Fruit fly (Drosophila melanogaster) whole organism, embryonic: ENCODE measurements around the gene CG7878.

Source experiments
- CG10147 ChIP-seq: fragments of 200-800 bp; sonication (Bioruptor generic); optimal IDR thresholded peaks from 2 replicates; lab custom pipeline; 2019; ENCODE audit warnings: missing biosample characterization, mild to moderate bottlenecking, missing genetic modification characterization, moderate library complexity
- CG11398 ChIP-seq: fragments of 200-800 bp; sonication (Bioruptor generic); optimal IDR thresholded peaks from 2 replicates; lab custom pipeline; 2016; ENCODE audit warnings: missing biosample characterization, missing genetic modification characterization
- CG11696 ChIP-seq: fragments of 200-800 bp; sonication (Bioruptor generic); IDR thresholded peaks from 2 replicates; pipeline ENCODE4 v1.3.6; 2022; ENCODE audit warnings: missing biosample characterization, missing genetic modification characterization
- CG12769 ChIP-seq: fragments of 200-800 bp; sonication (Bioruptor generic); optimal IDR thresholded peaks from 2 replicates; lab custom pipeline; 2019; ENCODE audit warnings: missing biosample characterization, mild to moderate bottlenecking, missing genetic modification characterization, moderate library complexity
- CG13296 ChIP-seq: fragments of 200-800 bp; sonication (Bioruptor generic); optimal IDR thresholded peaks from 3 replicates; lab custom pipeline; 2018; ENCODE audit warnings: missing biosample characterization, mild to moderate bottlenecking, missing genetic modification characterization
- CG18599 ChIP-seq: fragments of 200-800 bp; sonication (Bioruptor generic); optimal IDR thresholded peaks from 3 replicates; lab custom pipeline; 2017; ENCODE audit warnings: missing biosample characterization, missing genetic modification characterization, mild to moderate bottlenecking, moderate library complexity, missing genetic modification reagents
- CG18619 ChIP-seq: fragments of 200-800 bp; sonication (Bioruptor generic); optimal IDR thresholded peaks from 3 replicates; lab custom pipeline; 2017; ENCODE audit warnings: missing biosample characterization, mild to moderate bottlenecking, missing genetic modification characterization
- CG3065 ChIP-seq: fragments of 200-800 bp; sonication (Bioruptor generic); optimal IDR thresholded peaks from 2 replicates; lab custom pipeline; 2016; ENCODE audit warnings: missing biosample characterization, missing genetic modification characterization
- CG31365 ChIP-seq: fragments of 200-800 bp; sonication (Bioruptor generic); optimal IDR thresholded peaks from 2 replicates; lab custom pipeline; 2018; ENCODE audit warnings: missing biosample characterization, mild to moderate bottlenecking, missing genetic modification characterization
- CG3163 ChIP-seq: fragments of 200-800 bp; sonication (Bioruptor generic); optimal IDR thresholded peaks from 3 replicates; lab custom pipeline; 2016; ENCODE audit warnings: missing biosample characterization, missing genetic modification characterization
- CG32772 ChIP-seq: fragments of 200-800 bp; sonication (Bioruptor generic); IDR thresholded peaks from 2 replicates; pipeline ENCODE4 v1.3.6; 2022; ENCODE audit warnings: missing biosample characterization, missing genetic modification characterization
- CG6175 ChIP-seq: fragments of 200-800 bp; sonication (Bioruptor generic); IDR thresholded peaks from 3 replicates; pipeline ENCODE4 v1.3.6; 2022; ENCODE audit warnings: missing biosample characterization, missing genetic modification characterization
- CG6254 ChIP-seq: fragments of 200-800 bp; sonication (Bioruptor generic); optimal IDR thresholded peaks from 3 replicates; lab custom pipeline; 2017; ENCODE audit warnings: mild to moderate bottlenecking, missing biosample characterization, missing genetic modification reagents, missing genetic modification characterization
- CG6272 ChIP-seq: fragments of 200-800 bp; sonication (Bioruptor generic); IDR thresholded peaks from 2 replicates; pipeline ENCODE4 v1.3.6; 2022; ENCODE audit warnings: missing biosample characterization, missing genetic modification characterization
- CG6683 ChIP-seq: fragments of 200-800 bp; sonication (Bioruptor generic); optimal IDR thresholded peaks from 2 replicates; lab custom pipeline; 2017; ENCODE audit warnings: missing biosample characterization, mild to moderate bottlenecking, missing genetic modification characterization, missing genetic modification reagents
- CG6854 ChIP-seq: fragments of 200-800 bp; sonication (Bioruptor generic); optimal IDR thresholded peaks from 3 replicates; lab custom pipeline; 2017; ENCODE audit warnings: missing biosample characterization, mild to moderate bottlenecking, missing genetic modification characterization
- CG7271 ChIP-seq: fragments of 200-800 bp; sonication (Bioruptor generic); optimal IDR thresholded peaks from 2 replicates; lab custom pipeline; 2018; ENCODE audit warnings: missing biosample characterization, mild to moderate bottlenecking, missing genetic modification characterization, moderate library complexity
- CG8478 ChIP-seq: fragments of >200 bp; optimal IDR thresholded peaks from 2 replicates; lab custom pipeline; 2018
- CG8924 ChIP-seq: fragments of 200-800 bp; optimal IDR thresholded peaks from 3 replicates; lab custom pipeline; 2019; ENCODE audit warnings: missing biosample characterization, mild to moderate bottlenecking, missing genetic modification characterization, moderate library complexity
- Chrac-16 ChIP-seq: fragments of 200-800 bp; sonication (Bioruptor generic); optimal IDR thresholded peaks from 3 replicates; lab custom pipeline; 2016; ENCODE audit warnings: missing biosample characterization, missing genetic modification characterization
- Dad ChIP-seq: fragments of 200-800 bp; sonication (Bioruptor generic); optimal IDR thresholded peaks from 3 replicates; lab custom pipeline; 2016; ENCODE audit warnings: missing biosample characterization, missing genetic modification characterization
- Dp ChIP-seq: fragments of 200-800 bp; sonication (Bioruptor generic); optimal IDR thresholded peaks from 2 replicates; lab custom pipeline; 2018; ENCODE audit warnings: missing biosample characterization, mild to moderate bottlenecking, missing genetic modification characterization, moderate library complexity
- Elba2 ChIP-seq: fragments of 200-800 bp; sonication (Bioruptor generic); optimal IDR thresholded peaks from 3 replicates; lab custom pipeline; 2016; ENCODE audit warnings: missing biosample characterization, missing genetic modification characterization
- Ets97D ChIP-seq: fragments of 200-800 bp; sonication (Bioruptor generic); optimal IDR thresholded peaks from 3 replicates; lab custom pipeline; 2016; ENCODE audit warnings: missing biosample characterization, missing genetic modification characterization
- Hr39 ChIP-seq: fragments of >200 bp; optimal IDR thresholded peaks from 2 replicates; lab custom pipeline; 2017
- Hr78 ChIP-seq, 2 experiments: fragments of 200-800 bp in 1 of 2; fragments of >200 bp in 1 of 2; sonication (Bioruptor generic) in 1 of 2; optimal IDR thresholded peaks; 2 replicates each; lab custom pipeline; 2017 to 2019; ENCODE audit warnings: missing biosample characterization in 2 of 2, missing genetic modification characterization in 2 of 2, mild to moderate bottlenecking in 1 of 2, moderate library complexity in 1 of 2
- Mad ChIP-seq: fragments of 200-800 bp; sonication (Bioruptor generic); optimal IDR thresholded peaks from 2 replicates; lab custom pipeline; 2016; ENCODE audit warnings: missing biosample characterization, missing genetic modification characterization
- Nf-YA ChIP-seq: fragments of 200-800 bp; sonication (Bioruptor generic); IDR thresholded peaks from 2 replicates; pipeline ENCODE4 v1.3.6; 2022; ENCODE audit warnings: missing biosample characterization, missing genetic modification characterization
- Nf-YB ChIP-seq: fragments of 200-800 bp; sonication (Bioruptor generic); optimal IDR thresholded peaks from 3 replicates; lab custom pipeline; 2019; ENCODE audit warnings: missing biosample characterization, mild to moderate bottlenecking, missing genetic modification characterization, moderate library complexity
- Pdp1 ChIP-seq, 2 experiments: fragments of 200-800 bp; sonication (Bioruptor generic); optimal IDR thresholded peaks; 3 replicates each; lab custom pipeline; 2016; ENCODE audit warnings: missing biosample characterization in 2 of 2, missing genetic modification characterization in 2 of 2, mild to moderate bottlenecking in 1 of 2, moderate library complexity in 1 of 2
- Poxn ChIP-seq: fragments of 200-800 bp; sonication (Bioruptor generic); IDR thresholded peaks from 2 replicates; pipeline ENCODE4 v1.3.6; 2022; ENCODE audit warnings: missing biosample characterization, missing genetic modification characterization
- YL-1 ChIP-seq: fragments of 200-800 bp; sonication (Bioruptor generic); optimal IDR thresholded peaks from 3 replicates; lab custom pipeline; 2017; ENCODE audit warnings: missing biosample characterization, mild to moderate bottlenecking, missing genetic modification characterization
- chm ChIP-seq: fragments of 200-800 bp; sonication (Bioruptor generic); IDR thresholded peaks from 2 replicates; pipeline ENCODE4 v1.3.6; 2022; ENCODE audit warnings: missing biosample characterization, missing genetic modification characterization
- crp ChIP-seq, 2 experiments: fragments of 200-800 bp; sonication (Bioruptor generic); optimal IDR thresholded peaks; 2 replicates in 1 of 2; 3 replicates in 1 of 2; lab custom pipeline; 2017; ENCODE audit warnings: missing biosample characterization in 2 of 2, missing genetic modification characterization in 2 of 2, mild to moderate bottlenecking in 1 of 2, moderate library complexity in 1 of 2
- cwo ChIP-seq: fragments of 200-800 bp; sonication (Bioruptor generic); optimal IDR thresholded peaks from 3 replicates; lab custom pipeline; 2017; ENCODE audit warnings: missing biosample characterization, missing genetic modification characterization, mild to moderate bottlenecking, moderate library complexity, missing genetic modification reagents
- fd3F ChIP-seq: fragments of 200-800 bp; sonication (Bioruptor generic); optimal IDR thresholded peaks from 2 replicates; lab custom pipeline; 2018; ENCODE audit warnings: missing biosample characterization, mild to moderate bottlenecking, missing genetic modification characterization, moderate library complexity
- fd96Cb ChIP-seq: fragments of 200-800 bp; sonication (Bioruptor generic); optimal IDR thresholded peaks from 2 replicates; lab custom pipeline; 2018; ENCODE audit warnings: missing biosample characterization, mild to moderate bottlenecking, missing genetic modification characterization, moderate library complexity
- ind ChIP-seq: fragments of 200-800 bp; sonication (Bioruptor generic); optimal IDR thresholded peaks from 3 replicates; lab custom pipeline; 2016; ENCODE audit warnings: missing biosample characterization, missing genetic modification characterization
- mirr ChIP-seq: fragments of 200-800 bp; sonication (Bioruptor generic); optimal IDR thresholded peaks from 3 replicates; lab custom pipeline; 2018; ENCODE audit warnings: missing biosample characterization, mild to moderate bottlenecking, missing genetic modification characterization
- nom ChIP-seq: fragments of 200-800 bp; sonication (Bioruptor generic); optimal IDR thresholded peaks from 2 replicates; lab custom pipeline; 2017; ENCODE audit warnings: missing biosample characterization, missing genetic modification characterization, mild to moderate bottlenecking, moderate library complexity, missing genetic modification reagents
- pfk ChIP-seq: fragments of 200-800 bp; sonication (Bioruptor generic); optimal IDR thresholded peaks from 2 replicates; lab custom pipeline; 2018; ENCODE audit warnings: missing biosample characterization, mild to moderate bottlenecking, missing genetic modification characterization, moderate library complexity
- phol ChIP-seq: fragments of 200-800 bp; sonication (Bioruptor generic); optimal IDR thresholded peaks from 3 replicates; lab custom pipeline; 2018; ENCODE audit warnings: missing biosample characterization, mild to moderate bottlenecking, missing genetic modification characterization, moderate library complexity
- ro ChIP-seq: fragments of 200-800 bp; sonication (Bioruptor generic); IDR thresholded peaks from 2 replicates; pipeline ENCODE4 v1.3.6; 2022; ENCODE audit warnings: missing biosample characterization, missing genetic modification characterization
- sc ChIP-seq, 3 experiments: fragments of >200 bp in 2 of 3; fragments of 200-800 bp in 1 of 3; sonication (Bioruptor generic) in 1 of 3; optimal IDR thresholded peaks; 2 replicates in 2 of 3; 3 replicates in 1 of 3; lab custom pipeline; 2017; ENCODE audit warnings: mild to moderate bottlenecking in 1 of 3, missing biosample characterization in 1 of 3, missing genetic modification characterization in 1 of 3, missing genetic modification reagents in 1 of 3
- schlank ChIP-seq: fragments of 200-800 bp; sonication (Bioruptor generic); optimal IDR thresholded peaks from 2 replicates; lab custom pipeline; 2018; ENCODE audit warnings: missing biosample characterization, mild to moderate bottlenecking, missing genetic modification characterization
- scrt ChIP-seq: fragments of 200-800 bp; sonication (Bioruptor generic); optimal IDR thresholded peaks from 2 replicates; lab custom pipeline; 2018; ENCODE audit warnings: missing biosample characterization, mild to moderate bottlenecking, missing genetic modification characterization, moderate library complexity
- slp2 ChIP-seq: fragments of 200-800 bp; sonication (Bioruptor generic); optimal IDR thresholded peaks from 2 replicates; lab custom pipeline; 2016; ENCODE audit warnings: missing biosample characterization, missing genetic modification characterization
- zfh1 ChIP-seq: fragments of 200-800 bp; sonication (Bioruptor generic); IDR thresholded peaks from 3 replicates; pipeline ENCODE4 v1.3.6; 2022; ENCODE audit warnings: missing biosample characterization, missing genetic modification characterization

The CG7878 gene

dm6 chr3R:8105839-8106718 lies 16.4 kb upstream of the CG7878 start (continued):
- no peak for TF ChIP-seq Nf-YA (GFP tag; lab: Robert Waterston, UW)
- TF ChIP-seq scrt (GFP tag; lab: Kevin White, UChicago), result peak; percentile 54
- TF ChIP-seq CG6175, result no peak
- peak; percentile 10 for TF ChIP-seq cwo (GFP tag; lab: Kevin White, UChicago)
- peak; percentile 37 for TF ChIP-seq CG6854 (GFP tag; lab: Kevin White, UChicago)
- TF ChIP-seq Ets97D (GFP tag; lab: Kevin White, UChicago), result no peak
- TF ChIP-seq Elba2 (GFP tag; lab: Kevin White, UChicago), result peak; percentile 14
- peak; percentile 70 for TF ChIP-seq Nf-YB (GFP tag; lab: Kevin White, UChicago)
- peak; percentile 100 for TF ChIP-seq nom
- peak; percentile 36 for TF ChIP-seq CG12769 (tag; lab: Kevin White, UChicago)
- TF ChIP-seq CG3065 (GFP tag; lab: Kevin White, UChicago), result no peak
- TF ChIP-seq Pdp1 (GFP tag; optimal IDR thresholded peaks at IDR 0.05; lab: Kevin White, UChicago), result peak in 1 of 2 experiments; percentile 87
- TF ChIP-seq CG10147 (GFP tag; lab: Kevin White, UChicago), result no peak
- no peak for TF ChIP-seq chm (GFP tag; lab: Robert Waterston, UW)
- peak in 1 of 2 experiments; percentile 27 for TF ChIP-seq Hr78 (GFP tag; optimal IDR thresholded peaks at IDR 0.05; lab: Kevin White, UChicago)
- TF ChIP-seq Dad (GFP tag; lab: Kevin White, UChicago), result no peak
- TF ChIP-seq CG8924, result peak; percentile 21
- TF ChIP-seq sc (optimal IDR thresholded peaks at IDR 0.05; lab: Kevin White, UChicago), result no peak
- TF ChIP-seq sc (GFP tag; optimal IDR thresholded peaks at IDR 0.05; lab: Kevin White, UChicago), result no peak
- TF ChIP-seq zfh1 (GFP tag; lab: Robert Waterston, UW), result no peak
- TF ChIP-seq CG18619 (GFP tag; lab: Kevin White, UChicago), result no peak
- TF ChIP-seq CG6254 (GFP tag; lab: Kevin White, UChicago), result no peak
- TF ChIP-seq pfk, result no peak
- no peak for TF ChIP-seq CG13296 (GFP tag; lab: Kevin White, UChicago)
- TF ChIP-seq Mad, result no peak
- TF ChIP-seq CG32772, result no peak
- no peak for TF ChIP-seq Hr39
- peak; percentile 26 for TF ChIP-seq YL-1 (GFP tag; lab: Kevin White, UChicago)
- TF ChIP-seq phol (tag; lab: Kevin White, UChicago), result no peak
- TF ChIP-seq CG7271 (tag; lab: Kevin White, UChicago), result no peak
- no peak for TF ChIP-seq CG18599 (GFP tag; lab: Kevin White, UChicago)
- no peak for TF ChIP-seq ro (GFP tag; lab: Robert Waterston, UW)
- no peak for TF ChIP-seq CG6272 (GFP tag; lab: Robert Waterston, UW)
- TF ChIP-seq CG11398, result peak; percentile 41
- peak; percentile 32 for TF ChIP-seq mirr
- no peak for TF ChIP-seq Chrac-16
- TF ChIP-seq schlank (tag; lab: Kevin White, UChicago), result no peak
- TF ChIP-seq Dp (GFP tag; lab: Kevin White, UChicago), result no peak
- no peak for TF ChIP-seq fd96Cb (tag; lab: Kevin White, UChicago)
- no peak for TF ChIP-seq slp2
- peak; percentile 86 for TF ChIP-seq CG8478
- TF ChIP-seq ind (GFP tag; lab: Kevin White, UChicago), result no peak
- TF ChIP-seq fd3F (GFP tag; lab: Kevin White, UChicago), result no peak
- TF ChIP-seq CG6683 (GFP tag; lab: Kevin White, UChicago), result no peak
- TF ChIP-seq crp (GFP tag; optimal IDR thresholded peaks at IDR 0.05; lab: Kevin White, UChicago), result no peak
- no peak for TF ChIP-seq CG11696 (GFP tag; lab: Robert Waterston, UW)
- peak; percentile 68 for TF ChIP-seq CG3163 (GFP tag; lab: Kevin White, UChicago)
- no peak for TF ChIP-seq Poxn (GFP tag; lab: Robert Waterston, UW)
- TF ChIP-seq CG31365, result no peak
